Fruit fly (Drosophila melanogaster): ENCODE results near the gene CG10877.

Gene CG10877

DNA sequence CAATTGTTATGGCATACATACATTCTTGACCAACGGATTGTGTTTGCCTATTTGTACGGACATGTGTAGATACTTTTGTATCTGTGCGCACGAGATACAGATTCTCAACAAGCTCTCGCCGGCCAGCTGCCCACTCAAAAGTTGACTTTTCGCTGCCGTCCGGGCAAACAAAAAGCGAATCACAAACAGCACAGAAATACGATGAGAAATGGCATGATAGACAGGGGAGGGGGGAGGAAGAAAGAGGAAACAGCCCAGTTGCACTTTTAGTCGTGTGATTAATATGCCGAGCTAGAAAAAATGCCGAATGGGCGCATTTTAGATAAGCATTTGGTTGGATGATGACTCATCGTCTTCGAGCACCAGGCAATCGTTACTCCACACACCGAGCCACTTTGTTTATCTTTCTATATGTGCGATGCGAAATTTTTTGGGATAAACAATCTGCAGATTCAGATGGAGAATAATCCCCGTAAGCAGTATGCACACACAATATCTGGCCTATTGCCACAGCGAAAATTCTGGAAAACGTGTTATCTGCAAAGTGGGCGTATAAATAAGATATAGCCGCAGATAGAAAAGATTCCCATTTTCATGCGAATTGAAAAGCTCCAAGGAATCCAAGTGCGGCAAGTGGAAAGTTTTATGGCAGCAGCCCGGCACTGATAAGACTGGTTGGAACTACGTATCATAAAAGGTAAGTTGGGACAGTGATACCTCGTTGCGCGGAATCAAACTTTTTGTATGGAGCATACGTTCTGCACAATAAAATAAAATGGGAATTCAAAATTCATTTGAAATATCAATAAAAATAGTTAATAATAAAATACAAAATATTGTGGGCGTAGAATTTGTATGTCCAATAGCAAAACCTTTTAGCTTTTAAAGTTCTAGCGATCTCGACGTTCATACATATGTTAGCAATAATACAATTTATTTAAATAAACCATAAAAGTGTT lies 16.9 kb downstream of the CG10877 start (continued):
- TF ChIP-seq row (GFP tag; IDR thresholded peaks at IDR 0.05): peak; percentile 32; the same call in 1 of the 3 replicates
- no peak for TF ChIP-seq YL-1 (GFP tag; optimal IDR thresholded peaks at IDR 0.05)
- TF ChIP-seq CG3726 (GFP tag; IDR thresholded peaks at IDR 0.05): no peak
- TF ChIP-seq Oli (tag; optimal IDR thresholded peaks at IDR 0.05): no peak
- no peak for TF ChIP-seq gfzf (GFP tag; optimal IDR thresholded peaks at IDR 0.05)
- TF ChIP-seq CG8089 (GFP tag; optimal IDR thresholded peaks at IDR 0.05): no peak
- TF ChIP-seq CG5953 (GFP tag; IDR thresholded peaks at IDR 0.05): no peak
- TF ChIP-seq sob (GFP tag; IDR thresholded peaks at IDR 0.05): 0 out of 2 replicates have a peak, but pooled peaks have one; percentile 7
- no peak for TF ChIP-seq gce (GFP tag; IDR thresholded peaks at IDR 0.05)
- no peak for TF ChIP-seq CG2129 (GFP tag; IDR thresholded peaks at IDR 0.05; ENCODE audit: partially characterized antibody)
- TF ChIP-seq CG5245 (GFP tag; optimal IDR thresholded peaks at IDR 0.05): no peak
- no peak for TF ChIP-seq pan (optimal IDR thresholded peaks at IDR 0.05)
- TF ChIP-seq pan (GFP tag; optimal IDR thresholded peaks at IDR 0.05 in 1 of 2, IDR thresholded peaks at IDR 0.05 in 1 of 2): no peak
- TF ChIP-seq ATbp (GFP tag; optimal IDR thresholded peaks at IDR 0.05): peak; percentile 4
- no peak for TF ChIP-seq Lpt (GFP tag; optimal IDR thresholded peaks at IDR 0.05)
- TF ChIP-seq shn (GFP tag; optimal IDR thresholded peaks at IDR 0.05): no peak
- TF ChIP-seq CG11085 (GFP tag; IDR thresholded peaks at IDR 0.05): no peak
- TF ChIP-seq CG17802 (tag; optimal IDR thresholded peaks at IDR 0.05): no peak
- TF ChIP-seq CG3281 (GFP tag; optimal IDR thresholded peaks at IDR 0.05): peak; percentile 15
- TF ChIP-seq grau (tag; optimal IDR thresholded peaks at IDR 0.05): peak; percentile 82
- peak; percentile 76 for TF ChIP-seq CG15479 (GFP tag; optimal IDR thresholded peaks at IDR 0.05)
- no peak for TF ChIP-seq CG11398 (GFP tag; optimal IDR thresholded peaks at IDR 0.05)
- no peak for TF ChIP-seq sens-2 (GFP tag; IDR thresholded peaks at IDR 0.05)
- TF ChIP-seq tio (GFP tag; optimal IDR thresholded peaks at IDR 0.05): no peak
- peak; percentile 11 for TF ChIP-seq sug (tag; optimal IDR thresholded peaks at IDR 0.05)
- TF ChIP-seq btn (GFP tag; optimal IDR thresholded peaks at IDR 0.05): no peak
- TF ChIP-seq CG12769 (tag; optimal IDR thresholded peaks at IDR 0.05): peak; percentile 38
- TF ChIP-seq lilli (GFP tag; optimal IDR thresholded peaks at IDR 0.05): peak; percentile 17
- TF ChIP-seq psq (GFP tag; optimal IDR thresholded peaks at IDR 0.05): no peak
- no peak for TF ChIP-seq CG17568 (GFP tag; optimal IDR thresholded peaks at IDR 0.05)
- TF ChIP-seq repo (GFP tag; optimal IDR thresholded peaks at IDR 0.05): no peak
- peak in 1 of 2 experiments; percentile 27 for TF ChIP-seq eve (GFP tag; optimal IDR thresholded peaks at IDR 0.05)
- TF ChIP-seq CG14965 (GFP tag; optimal IDR thresholded peaks at IDR 0.05; ENCODE audit: borderline replicate concordance): no peak
- peak; percentile 30 for TF ChIP-seq CG18619 (GFP tag; optimal IDR thresholded peaks at IDR 0.05)
- no peak for TF ChIP-seq Vsx1 (GFP tag; optimal IDR thresholded peaks at IDR 0.05)
- no peak for TF ChIP-seq CG18764 (GFP tag; optimal IDR thresholded peaks at IDR 0.05)
- TF ChIP-seq sr (GFP tag; IDR thresholded peaks at IDR 0.05): peak; percentile 78; the same call in 2 of the 3 replicates
- TF ChIP-seq gem (tag; optimal IDR thresholded peaks at IDR 0.05): peak; percentile 36
- TF ChIP-seq vnd (GFP tag; IDR thresholded peaks at IDR 0.05; ENCODE audit: partially characterized antibody): no peak
- TF ChIP-seq CTCF (GFP tag; optimal IDR thresholded peaks at IDR 0.05): no peak
- no peak for TF ChIP-seq CrebB (tag; optimal IDR thresholded peaks at IDR 0.05)
- peak; percentile 28 for TF ChIP-seq CG10543 (GFP tag; optimal IDR thresholded peaks at IDR 0.05)
- no peak for TF ChIP-seq jumu (GFP tag; optimal IDR thresholded peaks at IDR 0.05)
- TF ChIP-seq CG31365 (tag; optimal IDR thresholded peaks at IDR 0.05): no peak
- TF ChIP-seq CG11093 (GFP tag; IDR thresholded peaks at IDR 0.05): no peak
- no peak for TF ChIP-seq Max (GFP tag; optimal IDR thresholded peaks at IDR 0.05)
- TF ChIP-seq NC2β (GFP tag; optimal IDR thresholded peaks at IDR 0.05): no peak
- TF ChIP-seq sisA (GFP tag; IDR thresholded peaks at IDR 0.05): no peak
